Worm (Caenorhabditis elegans): Measurements from ENCODE around the gene hyls-1.

- TF ChIP-seq rnt-1 (tag; optimal IDR thresholded peaks at IDR 0.05), result no peak
- no peak for TF ChIP-seq mdl-1 (tag; optimal IDR thresholded peaks at IDR 0.05)
- TF ChIP-seq hlh-4 (tag; optimal IDR thresholded peaks at IDR 0.05), result no peak
- TF ChIP-seq C04F5.9 (tag; optimal IDR thresholded peaks at IDR 0.05), result no peak
- no peak for TF ChIP-seq lin-15B (tag; optimal IDR thresholded peaks at IDR 0.05)
- no peak for TF ChIP-seq nhr-84 (tag; optimal IDR thresholded peaks at IDR 0.05)
- no peak for TF ChIP-seq fkh-10 (GFP tag; optimal IDR thresholded peaks at IDR 0.05)
- TF ChIP-seq nhr-28 (tag; optimal IDR thresholded peaks at IDR 0.05), result no peak
- TF ChIP-seq irx-1 (tag; optimal IDR thresholded peaks at IDR 0.05), result no peak
Observed at ce11 chrV:7255095-7255494, 17.9 kb downstream of the hyls-1 start, which contains the start of gene C05C8.8.

Data from whole organism, L1 larva.